Worm (Caenorhabditis elegans) whole organism, young adult: ENCODE measurements around the gene cdc-48.2.

ENCODE experiments used
- B0261.1 ChIP-seq: sonication (generic microtip); optimal IDR thresholded peaks from 2 replicates; lab custom pipeline; 2016; ENCODE audit warnings: mild to moderate bottlenecking, missing genetic modification characterization, moderate library complexity, missing compliant biosample characterization
- F10E7.11 ChIP-seq: sonication (generic microtip); optimal IDR thresholded peaks from 2 replicates; lab custom pipeline; 2017; ENCODE audit warnings: mild to moderate bottlenecking, missing genetic modification characterization, moderate library complexity, missing compliant biosample characterization
- F33H1.4 ChIP-seq: fragments of 200-800 bp; sonication (Bioruptor generic); IDR thresholded peaks from 2 replicates; pipeline ENCODE4 v1.3.6; 2022; ENCODE audit warnings: missing genetic modification reagents, missing genetic modification characterization, missing compliant biosample characterization
- T07F8.4 ChIP-seq: sonication (generic microtip); optimal IDR thresholded peaks from 2 replicates; lab custom pipeline; 2016; ENCODE audit warnings: mild to moderate bottlenecking, missing genetic modification characterization, moderate library complexity, missing compliant biosample characterization
- Y67H2A.10 ChIP-seq: fragments of 200-800 bp; sonication (Bioruptor generic); conservative IDR thresholded peaks from 2 replicates; pipeline ENCODE4 v1.3.6; 2022; ENCODE audit warnings: missing genetic modification reagents, missing genetic modification characterization, missing compliant biosample characterization
- Y95B8A.8 ChIP-seq: fragments of 200-800 bp; sonication (Bioruptor generic); IDR thresholded peaks from 2 replicates; pipeline ENCODE4 v1.3.6; 2022; ENCODE audit warnings: missing genetic modification reagents, missing genetic modification characterization, missing compliant biosample characterization
- ZK185.1 ChIP-seq: sonication (generic microtip); optimal IDR thresholded peaks from 2 replicates; lab custom pipeline; 2016; ENCODE audit warnings: mild to moderate bottlenecking, missing genetic modification characterization, missing compliant biosample characterization; ENCODE audit not compliant: poor library complexity, severe bottlenecking
- akir-1 ChIP-seq: fragments of 200-800 bp; sonication (Bioruptor generic); optimal IDR thresholded peaks from 2 replicates; lab custom pipeline; 2018; ENCODE audit warnings: mild to moderate bottlenecking, missing genetic modification characterization, moderate library complexity, missing compliant biosample characterization
- ama-1 ChIP-seq, 3 experiments: fragments of 150-350 bp in 1 of 3; sonication (generic microtip) in 2 of 3; optimal IDR thresholded peaks; 2 replicates each; lab custom pipeline; 2014 to 2018; ENCODE audit warnings: missing biosample characterization in 2 of 3, missing genetic modification characterization in 2 of 3, missing genetic modification reagents in 2 of 3
- aptf-2 ChIP-seq: fragments of 200-800 bp; sonication (Bioruptor generic); conservative IDR thresholded peaks from 2 replicates; pipeline ENCODE4 v1.3.6; 2022; ENCODE audit warnings: missing genetic modification reagents, missing genetic modification characterization, missing compliant biosample characterization
- aptf-3 ChIP-seq: fragments of 200-800 bp; sonication (Bioruptor generic); IDR thresholded peaks from 2 replicates; pipeline ENCODE4 v1.3.6; 2022; ENCODE audit warnings: missing genetic modification characterization, missing compliant biosample characterization
- athp-1 ChIP-seq: sonication (generic microtip); optimal IDR thresholded peaks from 2 replicates; lab custom pipeline; 2017; ENCODE audit warnings: mild to moderate bottlenecking, missing genetic modification characterization, missing compliant biosample characterization
- ccch-3 ChIP-seq: fragments of 200-800 bp; sonication (Bioruptor generic); optimal IDR thresholded peaks from 2 replicates; lab custom pipeline; 2018; ENCODE audit warnings: mild to moderate bottlenecking, missing genetic modification characterization, missing compliant biosample characterization
- cebp-1 ChIP-seq, 2 experiments: fragments of 200-800 bp in 1 of 2; sonication (Bioruptor generic) in 1 of 2; sonication (generic microtip) in 1 of 2; IDR thresholded peaks in 1 of 2; optimal IDR thresholded peaks in 1 of 2; 2 replicates each; pipeline versions ENCODE4 v1.3.6 to Lab custom; 2017 to 2022; ENCODE audit warnings: missing compliant biosample characterization in 2 of 2, missing genetic modification characterization in 2 of 2, mild to moderate bottlenecking in 1 of 2, missing genetic modification reagents in 1 of 2, moderate library complexity in 1 of 2
- cebp-2 ChIP-seq: fragments of 200-800 bp; sonication (Bioruptor generic); IDR thresholded peaks from 2 replicates; pipeline ENCODE4 v1.3.6; 2022; ENCODE audit warnings: missing genetic modification characterization, missing compliant biosample characterization
- ceh-100 ChIP-seq: fragments of 200-800 bp; sonication (Bioruptor generic); IDR thresholded peaks from 2 replicates; pipeline ENCODE4 v1.3.6; 2022; ENCODE audit warnings: missing genetic modification reagents, missing genetic modification characterization, missing compliant biosample characterization
- ceh-58 ChIP-seq: fragments of 200-800 bp; sonication (Bioruptor generic); IDR thresholded peaks from 2 replicates; pipeline ENCODE4 v1.3.6; 2022; ENCODE audit warnings: missing genetic modification characterization, missing compliant biosample characterization
- ceh-91 ChIP-seq: fragments of 200-800 bp; sonication (Bioruptor generic); IDR thresholded peaks from 2 replicates; pipeline ENCODE4 v1.3.6; 2022; ENCODE audit warnings: missing genetic modification reagents, missing genetic modification characterization, missing compliant biosample characterization
- dpl-1 ChIP-seq: fragments of 150-350 bp; optimal IDR thresholded peaks from 2 replicates; lab custom pipeline; 2014; ENCODE audit warnings: missing biosample characterization, missing genetic modification reagents, missing genetic modification characterization
- egrh-3 ChIP-seq: fragments of 200-800 bp; sonication (Bioruptor generic); IDR thresholded peaks from 2 replicates; pipeline ENCODE4 v1.3.6; 2022; ENCODE audit warnings: missing genetic modification reagents, missing genetic modification characterization, missing compliant biosample characterization
- him-1 ChIP-seq: sonication (generic microtip); optimal IDR thresholded peaks from 2 replicates; lab custom pipeline; 2016; ENCODE audit warnings: missing genotype, missing genetic modification reagents, missing genetic modification characterization, missing compliant biosample characterization
- hlh-12 ChIP-seq: sonication (generic microtip); optimal IDR thresholded peaks from 2 replicates; lab custom pipeline; 2016; ENCODE audit warnings: missing genetic modification characterization, missing compliant biosample characterization
- hmg-1.2 ChIP-seq: fragments of 200-800 bp; sonication (Bioruptor generic); IDR thresholded peaks from 2 replicates; pipeline ENCODE4 v1.3.6; 2022; ENCODE audit warnings: missing genetic modification reagents, missing genetic modification characterization, missing compliant biosample characterization
- hmg-20 ChIP-seq: fragments of 200-800 bp; sonication (Bioruptor generic); IDR thresholded peaks from 2 replicates; pipeline ENCODE4 v1.3.6; 2022; ENCODE audit warnings: missing genetic modification reagents, missing genetic modification characterization, missing compliant biosample characterization
- let-607 ChIP-seq, 2 experiments: fragments of 200-800 bp in 1 of 2; sonication (Bioruptor generic) in 1 of 2; sonication (generic microtip) in 1 of 2; optimal IDR thresholded peaks; 2 replicates each; lab custom pipeline; 2016 to 2018; ENCODE audit warnings: mild to moderate bottlenecking in 2 of 2, missing compliant biosample characterization in 2 of 2, missing genetic modification characterization in 2 of 2, moderate library complexity in 2 of 2, missing genotype in 1 of 2
- madf-10 ChIP-seq: sonication (generic microtip); optimal IDR thresholded peaks from 2 replicates; lab custom pipeline; 2016; ENCODE audit warnings: mild to moderate bottlenecking, missing genetic modification characterization, missing compliant biosample characterization
- madf-6 ChIP-seq: fragments of 200-800 bp; sonication (Bioruptor generic); IDR thresholded peaks from 2 replicates; pipeline ENCODE4 v1.3.6; 2022; ENCODE audit warnings: missing genetic modification reagents, missing genetic modification characterization, missing compliant biosample characterization
- mcd-1 ChIP-seq: fragments of 200-800 bp; sonication (Bioruptor generic); IDR thresholded peaks from 2 replicates; pipeline ENCODE4 v1.3.6; 2022; ENCODE audit warnings: missing genetic modification reagents, missing genetic modification characterization, missing compliant biosample characterization
- nfyb-1 ChIP-seq: fragments of 200-800 bp; sonication (Bioruptor generic); IDR thresholded peaks from 2 replicates; pipeline ENCODE4 v1.3.6; 2022; ENCODE audit warnings: missing genetic modification reagents, missing genetic modification characterization, missing compliant biosample characterization
- nhr-120 ChIP-seq: fragments of 200-800 bp; sonication (Bioruptor generic); IDR thresholded peaks from 2 replicates; pipeline ENCODE4 v1.3.6; 2022; ENCODE audit warnings: missing genetic modification characterization, missing compliant biosample characterization
- nhr-80 ChIP-seq: sonication (generic microtip); optimal IDR thresholded peaks from 2 replicates; lab custom pipeline; 2016; ENCODE audit warnings: missing genetic modification characterization, missing compliant biosample characterization
- pha-4 ChIP-seq: fragments of 150-350 bp; sonication (generic microtip); optimal IDR thresholded peaks from 2 replicates; lab custom pipeline; 2014; ENCODE audit warnings: missing biosample characterization, missing genetic modification reagents, missing genetic modification characterization
- rec-8 ChIP-seq, 2 experiments: sonication (generic microtip); optimal IDR thresholded peaks; 2 replicates each; lab custom pipeline; 2016; ENCODE audit warnings: mild to moderate bottlenecking in 2 of 2, missing genetic modification characterization in 2 of 2, missing genetic modification reagents in 2 of 2, missing genotype in 2 of 2, missing biosample characterization in 1 of 2, missing compliant biosample characterization in 1 of 2, moderate library complexity in 1 of 2
- snpc-4 ChIP-seq, 5 experiments: fragments of 150-350 bp in 1 of 5; sonication (generic microtip) in 4 of 5; optimal IDR thresholded peaks; 2 replicates each; lab custom pipeline; 2014 to 2018; ENCODE audit warnings: missing genetic modification characterization in 5 of 5, missing biosample characterization in 3 of 5, antibody characterized with exemption in 2 of 5, mild to moderate bottlenecking in 2 of 5, missing compliant biosample characterization in 2 of 5, missing genotype in 2 of 5, moderate library complexity in 2 of 5, missing genetic modification reagents in 1 of 5
- somi-1 ChIP-seq: fragments of 200-800 bp; sonication (Bioruptor generic); optimal IDR thresholded peaks from 2 replicates; lab custom pipeline; 2018; ENCODE audit warnings: mild to moderate bottlenecking, missing genetic modification characterization, missing compliant biosample characterization
- tbp1 ChIP-seq: fragments of 200-800 bp; sonication (Bioruptor generic); optimal IDR thresholded peaks from 2 replicates; lab custom pipeline; 2018; ENCODE audit warnings: mild to moderate bottlenecking, missing genetic modification characterization, missing compliant biosample characterization
- tlf-1 ChIP-seq: fragments of 200-800 bp; sonication (Bioruptor generic); optimal IDR thresholded peaks from 2 replicates; lab custom pipeline; 2018; ENCODE audit warnings: mild to moderate bottlenecking, missing genetic modification characterization, missing compliant biosample characterization
- xnd-1 ChIP-seq: sonication (generic microtip); optimal IDR thresholded peaks from 2 replicates; lab custom pipeline; 2016; ENCODE audit warnings: missing genotype, missing genetic modification reagents, missing genetic modification characterization, missing compliant biosample characterization
- ztf-18 ChIP-seq: sonication (generic microtip); optimal IDR thresholded peaks from 2 replicates; lab custom pipeline; 2016; ENCODE audit warnings: missing genotype, mild to moderate bottlenecking, missing genetic modification characterization, missing compliant biosample characterization

The cdc-48.2 gene

DNA sequence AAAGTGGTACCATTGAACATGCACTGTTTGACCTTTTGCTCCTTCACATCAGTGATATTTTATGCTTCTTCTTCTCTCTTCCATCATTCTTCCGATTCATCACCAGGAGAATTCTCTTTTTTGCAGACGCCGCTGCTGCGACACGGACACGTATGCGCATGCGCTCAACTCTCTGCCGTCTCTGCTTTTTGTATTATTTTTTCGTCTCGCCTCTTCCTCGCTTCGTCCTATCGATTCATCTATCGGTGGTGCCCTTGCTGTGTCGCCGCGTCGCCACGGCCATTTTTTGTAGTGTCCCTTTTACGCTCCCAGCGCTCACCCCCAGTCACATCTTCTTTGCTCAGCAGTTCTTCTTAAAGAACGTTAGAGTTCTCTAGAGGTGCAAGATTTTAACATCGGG is 12.2 kb upstream of the cdc-48.2 start (continued):
- TF ChIP-seq hmg-1.2 (peak; percentile 61; the same call in 1 of the 2 replicates), madf-6 (no peak), nhr-80 (tag; lab: Kevin White, UChicago) (peak; percentile 4), athp-1 (tag; lab: Kevin White, UChicago) (no peak), ztf-18 (tag; lab: Kevin White, UChicago) (peak; percentile 8), rec-8 (tag; optimal IDR thresholded peaks at IDR 0.05; lab: Kevin White, UChicago) (no peak), akir-1 (no peak), B0261.1 (tag; lab: Kevin White, UChicago) (no peak), madf-10 (tag; lab: Kevin White, UChicago) (no peak), nhr-120 (no peak), let-607 (tag; optimal IDR thresholded peaks at IDR 0.05; lab: Kevin White, UChicago) (peak; percentile 4 to 17), ZK185.1 (no peak), ceh-100 (GFP tag; lab: Robert Waterston, UW) (peak; percentile 37; the same call in 1 of the 2 replicates), ccch-3 (no peak), egrh-3 (GFP tag; lab: Robert Waterston, UW) (no peak), Y95B8A.8 (GFP tag; lab: Robert Waterston, UW) (no peak), mcd-1 (GFP tag; lab: Robert Waterston, UW) (peak; percentile 23; the same call in 1 of the 2 replicates), F33H1.4 (GFP tag; lab: Robert Waterston, UW) (no peak), tbp1 (GFP tag; lab: Kevin White, UChicago) (peak; percentile 24), nfyb-1 (GFP tag; lab: Robert Waterston, UW) (0 out of 2 replicates have a peak, but pooled peaks have one; percentile 13), T07F8.4 (tag; lab: Kevin White, UChicago) (no peak), aptf-2 (GFP tag; lab: Robert Waterston, UW) (no peak), somi-1 (GFP tag; lab: Kevin White, UChicago) (no peak), snpc-4 (GFP tag; optimal IDR thresholded peaks at IDR 0.05; lab: Kevin White, UChicago) (no peak), snpc-4 (tag; optimal IDR thresholded peaks at IDR 0.05; lab: Kevin White, UChicago) (no peak), hlh-12 (tag; lab: Kevin White, UChicago) (no peak), xnd-1 (tag; lab: Kevin White, UChicago) (no peak), pha-4 (tag; lab: Kevin White, UChicago) (no peak), F10E7.11 (tag; lab: Kevin White, UChicago) (no peak), ama-1 (optimal IDR thresholded peaks at IDR 0.05; lab: Kevin White, UChicago) (no peak), ama-1 (GFP tag; optimal IDR thresholded peaks at IDR 0.05; lab: Kevin White, UChicago) (no peak), hmg-20 (GFP tag; lab: Robert Waterston, UW) (no peak), cebp-2 (GFP tag; lab: Robert Waterston, UW) (no peak), dpl-1 (GFP tag; lab: Kevin White, UChicago) (no peak), ceh-58 (no peak), aptf-3 (GFP tag; lab: Robert Waterston, UW) (no peak), cebp-1 (GFP tag; IDR thresholded peaks at IDR 0.05; lab: Robert Waterston, UW) (no peak), cebp-1 (tag; optimal IDR thresholded peaks at IDR 0.05; lab: Kevin White, UChicago) (peak; percentile 57), tlf-1 (no peak), ceh-91 (GFP tag; lab: Robert Waterston, UW) (no peak), him-1 (tag; lab: Kevin White, UChicago) (no peak), Y67H2A.10 (no peak)
- TF ChIP-seq, all 124 proteins: peak for 12
